Fruit fly (Drosophila melanogaster) whole organism, larva: ENCODE results near the gene CG33257.

Source experiments
- noc ChIP-seq: fragments of 200-800 bp; sonication (Bioruptor generic); optimal IDR thresholded peaks from 3 replicates; lab custom pipeline; 2019; ENCODE audit warnings: missing biosample characterization, mild to moderate bottlenecking, missing genetic modification characterization, moderate library complexity

The CG33257 gene

DNA sequence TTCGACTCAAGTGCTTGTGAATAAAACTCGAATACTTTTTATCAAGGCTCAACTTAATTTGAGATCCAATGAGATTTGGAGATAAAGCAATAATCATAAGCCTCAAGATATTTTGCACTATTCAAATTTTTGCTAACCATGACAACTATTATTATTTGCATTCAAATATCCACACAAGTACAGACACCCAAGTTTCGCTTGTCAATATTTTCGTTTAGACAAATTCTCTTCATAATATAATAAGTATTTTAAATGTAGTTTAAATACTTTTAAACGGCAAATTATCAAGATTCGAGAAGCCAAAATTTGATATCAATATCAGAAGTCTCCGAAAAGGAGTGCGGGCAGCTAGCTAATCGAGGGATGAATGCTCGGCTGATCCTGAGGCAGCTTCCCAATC, 16.6 kb upstream of the CG33257 start, which contains the start of gene CG33061:
TSS of gene CG33061 (plus strand) at position 301 of the 400 bp plus-strand sequence.
- no peak for TF ChIP-seq noc

DNA sequence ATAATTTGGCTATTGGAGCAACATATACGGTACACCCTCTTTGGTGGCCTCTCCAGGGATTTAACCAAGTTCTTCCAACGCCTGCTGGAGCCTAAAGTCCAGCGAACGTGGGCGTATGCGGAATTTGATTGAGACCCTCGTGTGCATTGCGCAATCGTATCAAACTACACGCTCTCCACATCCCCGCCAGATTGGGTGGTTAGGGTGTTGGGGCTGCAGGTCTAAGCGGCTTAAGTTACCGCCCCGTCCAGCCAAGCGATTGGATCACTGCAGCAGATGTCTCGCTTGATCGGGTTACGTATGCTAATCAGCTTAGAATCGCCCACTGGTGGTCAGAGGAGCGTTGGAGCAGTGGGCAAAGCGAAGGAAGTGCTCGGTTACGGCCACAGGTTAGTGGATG, 15.4 kb upstream of the CG33257 start, which contains the start of gene CG33060:
TSS of gene CG33060 (plus strand) at position 301 of the 400 bp plus-strand sequence.
- TF ChIP-seq noc = no peak

DNA sequence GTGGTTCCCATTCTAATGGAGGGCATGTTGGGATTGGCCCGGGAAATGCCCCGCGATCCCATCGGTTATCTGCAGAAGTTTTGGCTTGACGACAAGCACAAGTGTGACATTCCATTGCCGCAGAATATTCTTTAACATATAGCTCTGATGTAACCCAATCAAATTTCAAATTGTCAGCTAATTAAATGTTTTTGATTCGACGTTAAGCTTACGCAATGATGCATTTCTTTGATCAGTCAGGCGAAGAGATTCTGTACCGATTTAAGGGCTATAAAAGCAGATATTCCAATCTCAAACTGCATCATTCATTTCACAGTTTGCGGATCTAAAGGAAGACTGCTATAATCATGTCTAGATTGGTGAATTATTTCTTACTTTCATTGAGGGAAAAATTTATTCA, 14.5 kb upstream of the CG33257 start, which contains the start of gene retinin:
TSS of gene retinin (plus strand) at position 301 of the 400 bp plus-strand sequence.
- TF ChIP-seq noc = no peak

DNA sequence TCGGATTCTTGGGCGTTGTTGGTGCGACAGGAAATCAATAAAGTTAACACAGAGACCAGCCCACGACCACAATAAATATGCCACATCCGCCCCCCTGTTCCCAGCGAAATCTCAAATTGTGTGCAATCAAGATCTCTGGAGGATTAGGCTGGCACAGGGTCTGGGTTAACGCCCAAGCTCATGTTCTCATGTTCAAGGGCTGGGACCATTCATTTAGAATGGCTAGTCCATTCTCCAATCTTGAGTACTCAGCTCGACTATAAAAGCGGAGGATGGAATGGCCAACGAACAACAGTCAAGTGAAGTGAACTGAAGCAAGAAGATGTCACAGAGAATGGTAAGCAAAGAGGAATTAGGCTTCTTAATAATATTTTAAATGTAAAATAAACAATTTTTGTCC, 13.1 kb upstream of the CG33257 start, which contains the start of gene CG13056:
TSS of gene CG13056 (plus strand) at position 301 of the 400 bp plus-strand sequence.
- no peak for TF ChIP-seq noc

DNA sequence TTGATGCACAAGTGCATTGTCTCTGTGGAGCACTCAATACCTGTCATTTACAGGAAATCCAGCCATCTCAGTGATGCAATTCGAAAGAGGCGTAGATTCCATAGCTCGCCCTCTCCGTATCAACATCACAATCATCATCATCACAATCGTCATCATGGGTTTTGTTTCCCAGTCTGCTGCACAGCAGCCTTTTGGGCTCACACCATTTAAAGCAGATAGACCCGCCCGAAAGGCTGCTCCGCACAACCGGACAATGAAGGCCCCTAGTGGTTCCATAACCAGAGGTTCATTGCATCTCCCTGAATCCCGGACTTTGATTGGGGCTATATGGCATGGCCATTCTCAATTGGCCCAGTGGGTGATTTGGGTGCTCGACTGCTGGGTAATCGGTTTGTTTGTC, 11.2 kb upstream of the CG33257 start:
- TF ChIP-seq noc = no peak

DNA sequence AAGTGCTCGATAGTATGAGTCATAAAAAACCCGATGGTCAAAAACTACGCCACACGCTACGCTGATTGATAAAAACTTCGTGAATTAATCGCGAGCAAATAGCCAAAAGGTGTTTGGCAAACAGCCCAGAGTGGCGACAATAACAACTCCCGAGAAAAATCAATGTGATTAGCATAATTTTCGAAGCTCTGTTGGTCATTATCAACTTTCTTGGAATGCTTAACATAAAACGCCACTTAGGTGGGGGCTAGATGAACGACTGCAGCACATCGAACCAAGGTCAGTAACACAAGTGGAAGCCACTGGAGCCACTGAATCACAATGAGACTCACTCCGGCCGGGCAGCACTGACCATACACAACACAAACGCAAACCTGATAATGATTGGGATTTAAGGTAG, 8.4 kb upstream of the CG33257 start:
- no peak for TF ChIP-seq noc

DNA sequence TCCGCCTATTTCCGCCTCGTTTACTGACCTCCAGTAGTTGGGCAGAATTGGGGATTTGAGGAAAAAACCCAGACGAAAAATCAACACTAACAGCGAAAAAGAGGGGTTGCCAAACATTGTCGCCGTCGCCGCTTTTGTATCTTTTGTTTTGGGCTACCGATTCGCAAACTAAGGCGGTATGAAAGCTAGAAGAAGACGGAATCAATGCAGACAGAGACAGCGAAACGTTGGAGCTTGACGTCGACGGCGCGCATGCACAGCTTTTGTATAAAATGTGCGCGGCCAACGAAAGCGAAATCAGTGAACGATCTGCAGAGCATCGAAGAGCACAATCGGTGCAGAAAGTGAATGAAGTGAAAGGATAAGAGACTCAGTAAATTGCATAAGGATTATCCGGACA, 7.4 kb upstream of the CG33257 start, which contains the start of gene CG4998:
TSS of gene CG4998 (plus strand) at position 301 of the 400 bp plus-strand sequence.
- no peak for TF ChIP-seq noc

DNA sequence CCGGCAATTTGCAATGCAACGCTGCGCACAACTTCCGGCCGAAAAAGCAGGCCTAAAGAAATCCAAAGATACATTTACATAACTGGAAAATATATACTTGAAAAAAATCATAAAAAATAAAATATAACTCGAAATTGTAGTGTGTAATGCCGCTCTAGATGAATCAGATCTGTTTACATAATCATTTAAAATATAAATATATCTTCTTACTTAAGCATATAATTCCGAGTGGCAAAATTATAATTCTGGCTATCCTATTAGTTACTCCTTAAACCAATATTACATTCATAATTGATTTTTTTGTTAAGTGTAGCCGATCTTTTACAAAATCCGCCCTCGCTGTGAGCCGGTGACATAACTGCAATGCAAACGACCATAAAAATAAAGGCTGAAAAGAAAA, 6.7 kb upstream of the CG33257 start:
- no peak for TF ChIP-seq noc

DNA sequence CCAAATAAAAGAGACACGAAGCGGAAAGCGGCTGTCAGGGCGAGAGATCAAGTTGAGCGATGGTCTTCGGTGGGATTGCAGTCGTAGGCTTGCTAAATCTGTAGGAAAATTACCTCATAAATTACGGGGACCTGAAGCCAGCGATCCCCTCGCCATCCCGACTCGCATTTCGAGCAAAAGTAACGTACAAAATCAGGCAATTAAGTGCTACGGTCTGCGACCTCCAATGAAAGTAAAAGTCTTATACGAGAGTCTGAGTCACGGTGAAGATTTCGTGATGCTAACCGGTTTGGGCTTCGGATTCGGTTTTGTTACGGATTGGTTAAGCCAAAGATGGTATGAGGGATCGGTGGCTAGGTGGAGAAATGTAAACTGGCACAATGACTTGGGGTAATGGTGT, 6.2 kb upstream of the CG33257 start:
- no peak for TF ChIP-seq noc

DNA sequence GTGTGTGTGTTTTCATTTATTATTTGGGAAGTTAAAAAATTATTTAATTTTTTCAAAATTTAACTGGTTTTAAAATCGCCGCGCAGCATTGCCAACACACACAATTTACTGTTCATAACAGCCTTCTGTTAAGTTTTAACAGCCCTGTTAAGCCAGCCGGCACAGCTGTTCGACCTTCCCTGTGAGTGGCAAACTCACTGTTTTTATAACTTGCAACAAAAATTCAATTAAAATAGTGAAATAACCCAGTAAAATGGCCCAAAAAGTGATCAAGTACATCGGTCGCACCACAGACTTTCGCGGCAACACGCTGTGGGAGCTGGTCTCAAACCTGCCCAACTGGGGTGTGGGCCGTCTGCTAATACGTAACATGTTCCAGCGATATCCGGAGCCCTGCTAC, 1.8 kb downstream of the CG33257 start, which contains the start of gene mRpS34:
TSS of gene mRpS34 (plus strand) at position 161 of the 400 bp plus-strand sequence.
- TF ChIP-seq noc = no peak

DNA sequence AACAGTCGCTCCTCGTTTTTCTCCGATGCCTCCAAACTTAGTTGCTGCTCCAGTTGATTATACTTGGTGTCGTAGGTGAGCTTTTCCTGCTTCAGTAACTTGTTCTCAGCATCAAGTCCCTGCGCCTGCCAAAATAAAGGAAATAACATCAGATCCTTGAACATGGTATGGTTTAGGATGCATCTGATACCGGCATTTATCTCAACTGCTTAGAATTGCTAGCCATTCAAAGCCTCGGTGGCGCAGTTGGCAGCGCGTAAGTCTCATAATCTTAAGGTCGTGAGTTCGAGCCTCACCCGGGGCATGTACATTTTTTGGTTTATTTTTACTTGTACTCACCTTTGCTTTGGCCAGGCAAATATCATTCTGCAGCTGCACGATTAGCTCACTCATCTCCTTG, 3.6 kb downstream of the CG33257 start:
- TF ChIP-seq noc = no peak

DNA sequence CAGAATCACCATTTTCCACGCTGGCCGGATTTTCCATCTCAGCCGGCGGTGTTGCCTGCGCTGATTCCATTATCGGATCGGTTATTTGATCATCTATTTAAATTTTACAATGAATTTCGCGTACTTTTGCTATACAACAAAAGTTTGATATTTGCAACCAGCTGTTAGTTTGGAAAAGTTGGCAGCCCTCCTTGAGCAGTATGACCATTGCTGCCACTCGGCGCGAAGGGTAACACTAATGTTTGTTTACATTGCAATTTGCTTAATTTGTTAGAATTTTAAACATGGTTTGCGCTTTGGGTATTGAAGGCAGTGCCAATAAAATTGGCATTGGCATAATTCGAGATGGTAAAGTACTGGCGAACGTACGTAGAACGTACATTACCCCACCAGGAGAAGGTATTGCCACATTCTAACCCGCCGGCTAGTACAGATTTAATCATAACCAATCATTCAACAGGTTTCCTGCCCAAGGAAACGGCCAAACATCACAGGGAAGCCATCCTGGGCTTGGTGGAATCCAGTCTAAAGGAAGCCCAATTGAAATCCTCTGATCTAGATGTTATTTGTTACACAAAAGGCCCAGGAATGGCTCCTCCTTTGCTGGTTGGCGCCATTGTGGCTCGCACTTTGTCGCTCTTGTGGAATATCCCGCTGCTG, 5.8 kb downstream of the CG33257 start, which contains the start of the genes Golgin104 and Tcs3:
TSS of gene Golgin104 (minus strand) at position 182 of the 660 bp plus-strand sequence.
TSS of gene Tcs3 (plus strand) at position 222 of the 660 bp plus-strand sequence.
- TF ChIP-seq noc = no peak

DNA sequence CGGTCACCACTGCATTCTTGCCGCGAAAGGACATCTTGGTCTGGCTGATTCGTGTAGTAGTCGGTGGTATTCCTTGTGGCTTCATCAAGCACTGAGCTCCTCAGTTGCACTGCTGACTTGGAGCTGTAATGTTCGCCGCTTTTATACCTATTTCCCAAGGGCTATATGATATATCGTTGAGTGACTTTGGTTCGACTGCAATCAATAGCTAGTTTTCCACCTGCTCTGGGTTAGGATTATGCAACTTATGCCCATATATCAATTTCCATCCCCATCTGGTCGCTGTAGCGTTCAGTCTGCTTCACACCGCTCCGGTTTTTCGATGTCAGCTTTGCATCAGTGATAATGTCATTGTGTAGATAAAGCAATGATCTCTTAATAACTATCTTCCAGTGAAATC, 8.1 kb downstream of the CG33257 start, which contains the start of gene Pdh:
TSS of gene Pdh (minus strand) at position 101 of the 400 bp plus-strand sequence.
- no peak for TF ChIP-seq noc

DNA sequence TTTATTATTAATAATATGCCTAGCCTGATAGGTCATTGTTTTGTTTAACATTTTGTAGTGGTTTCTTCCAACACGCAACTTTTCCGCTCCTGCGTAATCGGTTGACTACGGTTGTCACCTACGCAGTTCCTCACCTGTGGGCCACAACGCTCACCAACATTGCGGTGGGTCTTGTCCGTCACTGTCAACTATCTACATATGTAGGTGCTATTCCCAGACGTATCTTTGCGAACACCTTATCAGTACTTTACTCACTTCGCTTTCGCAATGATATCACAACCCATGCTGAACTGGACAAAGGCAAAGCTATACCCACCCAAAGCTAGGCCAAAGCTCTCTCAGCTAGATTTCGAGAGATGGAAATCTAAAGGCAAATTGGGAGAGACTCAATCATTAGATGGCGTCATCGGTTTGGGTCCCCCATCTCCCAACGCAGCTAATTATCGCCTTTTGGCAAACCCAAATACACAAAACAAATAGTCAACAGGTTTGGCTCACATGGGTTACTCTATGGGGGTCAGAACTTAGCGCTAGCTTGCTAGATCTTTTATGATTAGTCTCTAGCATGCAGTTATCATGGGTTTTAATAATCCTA, 10.1 kb downstream of the CG33257 start:
- peak; percentile 17 for TF ChIP-seq noc

DNA sequence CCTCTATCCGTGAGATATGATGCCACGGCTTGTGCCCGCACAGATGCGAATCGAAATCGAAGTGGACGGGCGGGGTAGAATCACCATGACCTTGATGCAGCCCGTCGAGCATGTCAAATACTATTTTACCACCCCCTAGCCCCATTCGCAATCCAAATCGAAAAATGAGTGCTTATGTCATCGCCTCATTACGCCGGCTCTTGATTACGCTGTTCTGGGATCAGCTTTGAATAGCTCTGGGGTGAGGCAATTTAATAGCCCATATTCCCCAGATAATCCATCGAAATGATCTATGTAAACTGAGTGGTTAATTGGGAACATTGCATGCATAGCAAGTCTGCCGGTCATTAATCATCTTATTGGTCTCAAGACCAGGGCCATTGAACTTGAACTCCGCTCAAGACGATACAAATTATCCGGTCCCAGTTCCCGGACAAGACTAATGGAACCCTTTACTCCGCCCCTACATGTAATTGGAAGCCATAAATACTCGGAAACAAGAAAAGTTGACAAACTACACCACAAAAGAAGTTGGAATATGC, 11.1 kb downstream of the CG33257 start:
- TF ChIP-seq noc = no peak

DNA sequence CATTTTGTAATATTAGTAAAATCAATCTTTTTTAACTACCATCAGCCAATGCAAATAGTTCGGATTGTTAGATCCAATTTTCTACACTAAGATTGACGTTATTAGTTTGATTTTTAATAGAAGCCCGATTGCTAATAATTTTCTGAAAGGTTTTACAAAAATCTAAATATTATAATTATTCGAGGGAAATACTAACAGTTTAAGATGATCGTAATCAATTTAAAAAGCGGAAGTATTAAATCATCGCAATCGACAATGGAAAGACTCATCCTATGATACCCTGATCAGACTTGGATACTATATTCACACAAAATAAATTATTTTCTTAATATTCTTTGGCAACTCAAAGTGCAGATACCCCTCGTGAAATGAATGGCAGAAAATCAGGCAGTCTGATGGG, 11.7 kb downstream of the CG33257 start:
- no peak for TF ChIP-seq noc

DNA sequence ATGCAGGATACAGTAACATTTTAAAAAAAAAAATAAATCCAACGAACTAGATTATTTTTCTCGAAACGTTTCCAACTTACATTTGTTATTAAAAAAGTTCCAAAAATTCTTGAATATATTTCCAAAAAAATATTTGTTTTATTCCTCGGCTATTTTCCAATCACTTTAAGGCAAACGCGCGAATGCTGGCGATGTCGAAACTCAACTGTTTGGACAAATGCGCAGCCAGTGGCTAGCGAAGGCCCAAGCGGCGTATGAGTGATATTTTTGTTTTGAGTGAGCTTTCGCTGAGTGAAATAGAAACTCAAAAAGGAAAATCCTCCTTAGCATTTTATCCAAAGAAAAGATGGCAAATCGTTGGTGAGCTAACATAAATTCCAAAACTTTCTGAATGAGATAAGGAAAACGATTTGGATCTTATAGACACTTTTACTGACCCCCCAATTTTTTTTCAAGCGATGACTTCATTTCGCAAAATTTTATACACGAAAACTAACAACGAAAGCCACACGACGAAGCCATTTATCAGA, 13.2 kb downstream of the CG33257 start, which contains the start of gene ringer:
TSS of gene ringer (minus strand) at position 210 of the 530 bp plus-strand sequence.
- TF ChIP-seq noc = no peak
